Fruit fly (Drosophila melanogaster) whole organism, prepupa: ENCODE measurements around the gene CG11927.

Experiments used
- CG11294 ChIP-seq: fragments of 200-800 bp; sonication (Bioruptor generic); IDR thresholded peaks from 2 replicates; pipeline ENCODE4 v1.3.6; 2022; ENCODE audit warnings: missing biosample characterization, missing genetic modification characterization
- CG3919 ChIP-seq: fragments of 200-800 bp; sonication (Bioruptor generic); optimal IDR thresholded peaks from 3 replicates; lab custom pipeline; 2016; ENCODE audit warnings: missing biosample characterization, missing genetic modification characterization
- CG4318 ChIP-seq: fragments of 200-800 bp; sonication (Bioruptor generic); optimal IDR thresholded peaks from 3 replicates; lab custom pipeline; 2017; ENCODE audit warnings: missing biosample characterization, mild to moderate bottlenecking, missing genetic modification characterization
- Eip78C ChIP-seq: fragments of 200-800 bp; sonication (Bioruptor generic); peaks from one replicate; lab custom pipeline; 2016; ENCODE audit warnings: missing biosample characterization, missing genetic modification characterization
- dsx ChIP-seq: fragments of 200-800 bp; optimal IDR thresholded peaks from 3 replicates; lab custom pipeline; 2019; ENCODE audit warnings: missing biosample characterization, mild to moderate bottlenecking, missing genetic modification characterization, moderate library complexity; ENCODE audit not compliant: poor library complexity, severe bottlenecking
- esn ChIP-seq: fragments of 200-800 bp; sonication (Bioruptor generic); optimal IDR thresholded peaks from 2 replicates; lab custom pipeline; 2016; ENCODE audit warnings: missing biosample characterization, mild to moderate bottlenecking, missing genetic modification characterization, moderate library complexity
- fkh ChIP-seq: fragments of 200-800 bp; sonication (Bioruptor generic); optimal IDR thresholded peaks from 3 replicates; lab custom pipeline; 2017; ENCODE audit warnings: missing biosample characterization, mild to moderate bottlenecking, missing genetic modification characterization, moderate library complexity
- lz ChIP-seq: fragments of 200-800 bp; sonication (Bioruptor generic); optimal IDR thresholded peaks from 3 replicates; lab custom pipeline; 2016; ENCODE audit warnings: missing biosample characterization, missing genetic modification characterization
- spab ChIP-seq: fragments of 200-800 bp; sonication (Bioruptor generic); optimal IDR thresholded peaks from 2 replicates; lab custom pipeline; 2017; ENCODE audit warnings: missing biosample characterization, mild to moderate bottlenecking, missing genetic modification characterization, missing genetic modification reagents
- svp ChIP-seq: fragments of 200-800 bp; sonication (Bioruptor generic); peaks from one replicate; lab custom pipeline; 2016; ENCODE audit warnings: missing biosample characterization, missing genetic modification characterization

dm6 chr2L:4856118-4856517 is 8.6 kb downstream of the CG11927 start:
- TF ChIP-seq CG4318 (GFP tag; lab: Kevin White, UChicago) = no peak
- peak; percentile 66 for TF ChIP-seq Eip78C
- no peak for TF ChIP-seq dsx (GFP tag; lab: Kevin White, UChicago)
- TF ChIP-seq fkh (GFP tag; lab: Kevin White, UChicago) = no peak
- TF ChIP-seq CG3919 = no peak
- no peak for TF ChIP-seq spab (GFP tag; lab: Kevin White, UChicago)
- TF ChIP-seq svp (GFP tag; lab: Kevin White, UChicago) = no peak
- TF ChIP-seq CG11294 (GFP tag; lab: Robert Waterston, UW) = no peak
- no peak for TF ChIP-seq esn (GFP tag; lab: Kevin White, UChicago)
- TF ChIP-seq lz = no peak
